Fruit fly (Drosophila melanogaster) whole organism, embryonic: ENCODE data around the gene CG31872.
A peak's percentile ranks its signal among the peaks of the same experiment; 100 is the strongest.

ENCODE experiments used
- B-H2 ChIP-seq: fragments of 200-800 bp; sonication (Bioruptor generic); optimal IDR thresholded peaks from 2 replicates; lab custom pipeline; 2018; ENCODE audit warnings: missing biosample characterization, mild to moderate bottlenecking, missing genetic modification characterization
- CG10267 ChIP-seq: fragments of 200-800 bp; sonication (Bioruptor generic); optimal IDR thresholded peaks from 2 replicates; lab custom pipeline; 2018; ENCODE audit warnings: missing biosample characterization, mild to moderate bottlenecking, missing genetic modification characterization, moderate library complexity
- CG10431 ChIP-seq: fragments of 200-800 bp; sonication (Bioruptor generic); optimal IDR thresholded peaks from 3 replicates; lab custom pipeline; 2018; ENCODE audit warnings: missing biosample characterization, mild to moderate bottlenecking, missing genetic modification characterization
- CG11093 ChIP-seq: fragments of 200-800 bp; sonication (Bioruptor generic); IDR thresholded peaks from 3 replicates; pipeline ENCODE4 v1.3.6; 2022; ENCODE audit warnings: missing biosample characterization, missing genetic modification characterization
- CG11723 ChIP-seq: fragments of 200-800 bp; sonication (Bioruptor generic); optimal IDR thresholded peaks from 2 replicates; lab custom pipeline; 2017; ENCODE audit warnings: missing biosample characterization, mild to moderate bottlenecking, missing genetic modification characterization
- CG12659 ChIP-seq: fragments of 200-800 bp; sonication (Bioruptor generic); optimal IDR thresholded peaks from 3 replicates; lab custom pipeline; 2017; ENCODE audit warnings: mild to moderate bottlenecking, missing biosample characterization, missing genetic modification reagents, missing genetic modification characterization
- CG16863 ChIP-seq: fragments of 200-800 bp; sonication (Bioruptor generic); optimal IDR thresholded peaks from 3 replicates; lab custom pipeline; 2016; ENCODE audit warnings: missing biosample characterization, missing genetic modification characterization
- CG17361 ChIP-seq: fragments of 200-800 bp; sonication (Bioruptor generic); IDR thresholded peaks from 3 replicates; pipeline ENCODE4 v1.3.6; 2022; ENCODE audit warnings: missing biosample characterization, missing genetic modification characterization
- CG17829 ChIP-seq: fragments of 200-800 bp; optimal IDR thresholded peaks from 2 replicates; lab custom pipeline; 2019; ENCODE audit warnings: missing biosample characterization, mild to moderate bottlenecking, missing genetic modification characterization, moderate library complexity
- CG18262 ChIP-seq: fragments of 200-800 bp; optimal IDR thresholded peaks from 3 replicates; lab custom pipeline; 2019; ENCODE audit warnings: missing biosample characterization, mild to moderate bottlenecking, missing genetic modification characterization, moderate library complexity
- CG2116 ChIP-seq: fragments of 200-800 bp; sonication (Bioruptor generic); optimal IDR thresholded peaks from 3 replicates; lab custom pipeline; 2018; ENCODE audit warnings: missing biosample characterization, mild to moderate bottlenecking, missing genetic modification characterization
- CG33557 ChIP-seq: fragments of 200-800 bp; sonication (Bioruptor generic); optimal IDR thresholded peaks from 2 replicates; lab custom pipeline; 2019; ENCODE audit warnings: missing biosample characterization, mild to moderate bottlenecking, missing genetic modification characterization, moderate library complexity
- CG4360 ChIP-seq: fragments of 200-800 bp; sonication (Bioruptor generic); IDR thresholded peaks from 2 replicates; pipeline ENCODE4 v1.3.6; 2022; ENCODE audit warnings: missing biosample characterization, missing genetic modification characterization
- CG4404 ChIP-seq: fragments of 200-800 bp; sonication (Bioruptor generic); IDR thresholded peaks from 2 replicates; pipeline ENCODE4 v1.3.6; 2022; ENCODE audit warnings: missing biosample characterization, missing genetic modification characterization
- CG4707 ChIP-seq: fragments of 200-800 bp; sonication (Bioruptor generic); optimal IDR thresholded peaks from 2 replicates; lab custom pipeline; 2018; ENCODE audit warnings: missing biosample characterization, mild to moderate bottlenecking, missing genetic modification characterization, moderate library complexity
- CG6683 ChIP-seq: fragments of 200-800 bp; sonication (Bioruptor generic); optimal IDR thresholded peaks from 2 replicates; lab custom pipeline; 2017; ENCODE audit warnings: missing biosample characterization, mild to moderate bottlenecking, missing genetic modification characterization, missing genetic modification reagents
- CG8765 ChIP-seq: fragments of 200-800 bp; sonication (Bioruptor generic); IDR thresholded peaks from 2 replicates; pipeline ENCODE4 v1.3.6; 2022; ENCODE audit warnings: missing biosample characterization, missing genetic modification characterization
- CG8924 ChIP-seq: fragments of 200-800 bp; optimal IDR thresholded peaks from 3 replicates; lab custom pipeline; 2019; ENCODE audit warnings: missing biosample characterization, mild to moderate bottlenecking, missing genetic modification characterization, moderate library complexity
- CHES-1-like ChIP-seq: fragments of 200-800 bp; sonication (Bioruptor generic); optimal IDR thresholded peaks from 2 replicates; lab custom pipeline; 2016; ENCODE audit warnings: missing biosample characterization, missing genetic modification characterization
- CkIIα-i1 ChIP-seq: fragments of 200-800 bp; sonication (Bioruptor generic); IDR thresholded peaks from 2 replicates; pipeline ENCODE4 v1.3.6; 2022; ENCODE audit warnings: missing biosample characterization, missing genetic modification characterization
- CoRest ChIP-seq: fragments of 200-800 bp; sonication (Bioruptor generic); optimal IDR thresholded peaks from 3 replicates; lab custom pipeline; 2018; ENCODE audit warnings: missing biosample characterization, mild to moderate bottlenecking, missing genetic modification characterization, moderate library complexity
- D19A ChIP-seq: fragments of 200-800 bp; optimal IDR thresholded peaks from 3 replicates; lab custom pipeline; 2019; ENCODE audit warnings: missing biosample characterization, mild to moderate bottlenecking, missing genetic modification characterization, moderate library complexity
- Dbx ChIP-seq: fragments of 200-800 bp; sonication (Bioruptor generic); IDR thresholded peaks from 3 replicates; pipeline ENCODE4 v1.3.6; 2022; ENCODE audit warnings: missing biosample characterization, missing genetic modification characterization
- E2f1 ChIP-seq: fragments of 200-800 bp; sonication (Bioruptor generic); IDR thresholded peaks from 2 replicates; pipeline ENCODE4 v1.3.6; 2022; ENCODE audit warnings: missing biosample characterization, missing genetic modification characterization
- Ets65A ChIP-seq: fragments of 200-800 bp; sonication (Bioruptor generic); peaks from one replicate; lab custom pipeline; 2016; ENCODE audit warnings: missing biosample characterization, missing genetic modification characterization
- HmgD ChIP-seq: fragments of 200-800 bp; sonication (Bioruptor generic); optimal IDR thresholded peaks from 3 replicates; lab custom pipeline; 2016; ENCODE audit warnings: missing biosample characterization, missing genetic modification characterization
- MESR4 ChIP-seq: fragments of 200-800 bp; sonication (Bioruptor generic); optimal IDR thresholded peaks from 2 replicates; lab custom pipeline; 2018; ENCODE audit warnings: missing biosample characterization, mild to moderate bottlenecking, missing genetic modification characterization, moderate library complexity
- Oli ChIP-seq: fragments of 200-800 bp; sonication (Bioruptor generic); optimal IDR thresholded peaks from 2 replicates; lab custom pipeline; 2018; ENCODE audit warnings: missing biosample characterization, mild to moderate bottlenecking, missing genetic modification characterization, moderate library complexity
- PHDP ChIP-seq: fragments of 200-800 bp; sonication (Bioruptor generic); optimal IDR thresholded peaks from 3 replicates; lab custom pipeline; 2018; ENCODE audit warnings: missing biosample characterization, mild to moderate bottlenecking, missing genetic modification characterization, moderate library complexity
- bsh ChIP-seq, 2 experiments: fragments of 200-800 bp; sonication (Bioruptor generic); optimal IDR thresholded peaks; 2 replicates each; lab custom pipeline; 2017 to 2018; ENCODE audit warnings: mild to moderate bottlenecking in 2 of 2, missing biosample characterization in 2 of 2, missing genetic modification characterization in 2 of 2, moderate library complexity in 1 of 2
- btn ChIP-seq: fragments of 200-800 bp; sonication (Bioruptor generic); optimal IDR thresholded peaks from 2 replicates; lab custom pipeline; 2016; ENCODE audit warnings: missing biosample characterization, missing genetic modification characterization
- corto ChIP-seq: fragments of 200-800 bp; sonication (Bioruptor generic); optimal IDR thresholded peaks from 2 replicates; lab custom pipeline; 2016; ENCODE audit warnings: missing biosample characterization, mild to moderate bottlenecking, missing genetic modification characterization, moderate library complexity
- dmrt11E ChIP-seq: fragments of 200-800 bp; sonication (Bioruptor generic); optimal IDR thresholded peaks from 3 replicates; lab custom pipeline; 2018; ENCODE audit warnings: missing biosample characterization, mild to moderate bottlenecking, missing genetic modification characterization, moderate library complexity
- dmrt99B ChIP-seq: fragments of 200-800 bp; sonication (Bioruptor generic); optimal IDR thresholded peaks from 2 replicates; lab custom pipeline; 2018; ENCODE audit warnings: missing biosample characterization, mild to moderate bottlenecking, missing genetic modification characterization, moderate library complexity
- emc ChIP-seq: fragments of 200-800 bp; sonication (Bioruptor generic); optimal IDR thresholded peaks from 2 replicates; lab custom pipeline; 2016; ENCODE audit warnings: missing biosample characterization, missing genetic modification characterization
- fru ChIP-seq: fragments of >200 bp; optimal IDR thresholded peaks from 2 replicates; lab custom pipeline; 2017
- grau ChIP-seq: fragments of 200-800 bp; optimal IDR thresholded peaks from 3 replicates; lab custom pipeline; 2019; ENCODE audit warnings: missing biosample characterization, mild to moderate bottlenecking, missing genetic modification characterization, moderate library complexity
- jigr1 ChIP-seq: fragments of 200-800 bp; sonication (Bioruptor generic); IDR thresholded peaks from 3 replicates; pipeline ENCODE4 v1.3.6; 2022; ENCODE audit warnings: missing biosample characterization, missing genetic modification characterization
- kah ChIP-seq: fragments of 200-800 bp; sonication (Bioruptor generic); optimal IDR thresholded peaks from 2 replicates; lab custom pipeline; 2018; ENCODE audit warnings: missing biosample characterization, mild to moderate bottlenecking, missing genetic modification characterization
- mirr ChIP-seq: fragments of 200-800 bp; sonication (Bioruptor generic); optimal IDR thresholded peaks from 3 replicates; lab custom pipeline; 2018; ENCODE audit warnings: missing biosample characterization, mild to moderate bottlenecking, missing genetic modification characterization
- nerfin-2 ChIP-seq: fragments of 200-800 bp; sonication (Bioruptor generic); IDR thresholded peaks from 2 replicates; pipeline ENCODE4 v1.3.6; 2022; ENCODE audit warnings: missing biosample characterization, missing genetic modification characterization; ENCODE audit not compliant: partially characterized antibody
- p53 ChIP-seq: fragments of 200-800 bp; sonication (Bioruptor generic); optimal IDR thresholded peaks from 2 replicates; lab custom pipeline; 2016; ENCODE audit warnings: missing biosample characterization, missing genetic modification characterization
- pho ChIP-seq: fragments of 200-800 bp; sonication (Bioruptor generic); optimal IDR thresholded peaks from 2 replicates; lab custom pipeline; 2016; ENCODE audit warnings: missing biosample characterization, missing genetic modification characterization
- ro ChIP-seq: fragments of 200-800 bp; sonication (Bioruptor generic); IDR thresholded peaks from 2 replicates; pipeline ENCODE4 v1.3.6; 2022; ENCODE audit warnings: missing biosample characterization, missing genetic modification characterization
- sima ChIP-seq: fragments of 200-800 bp; sonication (Bioruptor generic); optimal IDR thresholded peaks from 2 replicates; lab custom pipeline; 2016; ENCODE audit warnings: missing biosample characterization, missing genetic modification characterization
- sr ChIP-seq: fragments of 200-800 bp; sonication (Bioruptor generic); IDR thresholded peaks from 3 replicates; pipeline ENCODE4 v1.3.6; 2022; ENCODE audit warnings: missing biosample characterization, missing genetic modification characterization
- tap ChIP-seq: fragments of 200-800 bp; optimal IDR thresholded peaks from 3 replicates; lab custom pipeline; 2019; ENCODE audit warnings: missing biosample characterization, mild to moderate bottlenecking, missing genetic modification characterization, moderate library complexity
- usp ChIP-seq: fragments of >200 bp; optimal IDR thresholded peaks from 2 replicates; lab custom pipeline; 2017; ENCODE audit warnings: missing biosample characterization, missing genetic modification characterization
- zen2 ChIP-seq: fragments of 200-800 bp; sonication (Bioruptor generic); IDR thresholded peaks from 3 replicates; pipeline ENCODE4 v1.3.6; 2022; ENCODE audit warnings: missing biosample characterization, missing genetic modification characterization; ENCODE audit not compliant: partially characterized antibody
- zfh1 ChIP-seq: fragments of 200-800 bp; sonication (Bioruptor generic); IDR thresholded peaks from 3 replicates; pipeline ENCODE4 v1.3.6; 2022; ENCODE audit warnings: missing biosample characterization, missing genetic modification characterization

The CG31872 gene

DNA sequence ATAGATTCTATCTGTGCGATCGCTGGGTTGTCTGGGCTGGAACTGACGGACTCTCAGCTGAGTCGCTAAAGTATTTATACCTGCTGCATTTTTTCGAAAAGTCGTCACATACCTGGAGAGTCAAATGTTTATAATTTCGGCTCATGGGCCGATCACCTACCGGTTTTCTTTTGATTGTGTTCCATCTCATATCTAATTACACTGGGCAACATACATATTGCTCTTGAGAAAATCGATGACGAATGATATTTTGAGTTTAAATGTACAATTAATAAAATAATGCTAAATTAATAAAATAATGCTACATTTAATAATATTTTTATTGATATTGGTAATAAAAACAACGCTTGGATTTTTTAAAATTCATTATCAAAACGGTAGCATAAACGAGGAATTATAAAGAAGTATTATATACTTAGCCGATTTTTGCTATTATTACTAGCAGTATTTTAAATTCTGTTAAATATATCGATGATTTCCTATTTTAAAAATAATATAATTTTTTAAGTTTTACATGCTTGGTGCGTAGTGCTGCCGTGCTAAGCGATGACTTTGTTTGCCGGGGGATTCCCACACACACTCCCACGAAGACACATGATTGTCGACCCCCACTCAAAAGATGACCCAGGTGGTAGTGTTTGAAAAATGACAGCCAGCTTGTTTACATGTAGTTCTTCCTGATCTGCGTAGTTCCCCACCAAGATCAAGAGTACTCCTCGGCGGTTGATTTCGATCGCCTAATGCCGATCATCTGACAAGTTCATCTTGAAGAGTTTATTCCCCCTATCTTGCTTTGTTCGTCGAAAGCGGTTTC is 49.7 kb downstream of the CG31872 start, which contains the start of gene CG7294 (continued):
- TF ChIP-seq CG8765 (GFP tag; lab: Robert Waterston, UW) = no peak
- peak; percentile 36 for TF ChIP-seq PHDP (tag; lab: Kevin White, UChicago)
- no peak for TF ChIP-seq zfh1 (GFP tag; lab: Robert Waterston, UW)
- no peak for TF ChIP-seq CG6683 (GFP tag; lab: Kevin White, UChicago)
- TF ChIP-seq kah = no peak
- TF ChIP-seq dmrt11E (tag; lab: Kevin White, UChicago) = peak; percentile 56
- TF ChIP-seq CG18262 (tag; lab: Kevin White, UChicago) = peak; percentile 72
- no peak for TF ChIP-seq CG11723 (GFP tag; lab: Kevin White, UChicago)
- TF ChIP-seq Ets65A = no peak
- peak; percentile 1 for TF ChIP-seq Oli (tag; lab: Kevin White, UChicago)
- no peak for TF ChIP-seq CG2116 (GFP tag; lab: Kevin White, UChicago)
- TF ChIP-seq usp (GFP tag; lab: Kevin White, UChicago) = no peak
- no peak for TF ChIP-seq pho (GFP tag; lab: Kevin White, UChicago)
- peak in 1 of 2 experiments; percentile 32 for TF ChIP-seq bsh (GFP tag; optimal IDR thresholded peaks at IDR 0.05; lab: Kevin White, UChicago)
- no peak for TF ChIP-seq Dbx (GFP tag; lab: Robert Waterston, UW)
- no peak for TF ChIP-seq ro
- TF ChIP-seq mirr (GFP tag; lab: Kevin White, UChicago) = no peak
- TF ChIP-seq CkIIα-i1 (GFP tag; lab: Robert Waterston, UW) = no peak
- no peak for TF ChIP-seq corto (GFP tag; lab: Kevin White, UChicago)
- TF ChIP-seq nerfin-2 = no peak
- no peak for TF ChIP-seq CG16863 (GFP tag; lab: Kevin White, UChicago)
- no peak for TF ChIP-seq E2f1 (GFP tag; lab: Robert Waterston, UW)
- peak; percentile 35 for TF ChIP-seq CoRest
- TF ChIP-seq tap = no peak
- TF ChIP-seq dmrt99B = peak; percentile 19
- TF ChIP-seq CG10267 (tag; lab: Kevin White, UChicago) = peak; percentile 38
- no peak for TF ChIP-seq CG11093 (GFP tag; lab: Robert Waterston, UW)
- TF ChIP-seq fru (lab: Kevin White, UChicago) = no peak
- TF ChIP-seq grau (tag; lab: Kevin White, UChicago) = peak; percentile 50
- TF ChIP-seq CG17361 (GFP tag; lab: Robert Waterston, UW) = peak; percentile 66
- TF ChIP-seq CG33557 (GFP tag; lab: Kevin White, UChicago) = peak; percentile 11
- no peak for TF ChIP-seq emc (GFP tag; lab: Kevin White, UChicago)
- TF ChIP-seq CG4360 (GFP tag; lab: Robert Waterston, UW) = no peak
- TF ChIP-seq p53 (GFP tag; lab: Kevin White, UChicago) = no peak
- TF ChIP-seq B-H2 (GFP tag; lab: Kevin White, UChicago) = no peak
- no peak for TF ChIP-seq HmgD (GFP tag; lab: Kevin White, UChicago)
- TF ChIP-seq CHES-1-like (GFP tag; lab: Kevin White, UChicago) = no peak
- TF ChIP-seq sr (GFP tag; lab: Robert Waterston, UW) = peak; percentile 72; the same call in 2 of the 3 replicates
- peak; percentile 20 for TF ChIP-seq CG12659
- no peak for TF ChIP-seq CG4404
- no peak for TF ChIP-seq CG4707 (GFP tag; lab: Kevin White, UChicago)
- TF ChIP-seq zen2 (GFP tag; lab: Robert Waterston, UW) = no peak
- TF ChIP-seq btn (GFP tag; lab: Kevin White, UChicago) = no peak
- TF ChIP-seq sima (GFP tag; lab: Kevin White, UChicago) = no peak
- peak; percentile 45 for TF ChIP-seq D19A (tag; lab: Kevin White, UChicago)
- peak; percentile 25 for TF ChIP-seq CG8924 (tag; lab: Kevin White, UChicago)
- no peak for TF ChIP-seq MESR4 (GFP tag; lab: Kevin White, UChicago)
- TF ChIP-seq jigr1 (GFP tag; lab: Robert Waterston, UW) = no peak
- TF ChIP-seq CG10431 (GFP tag; lab: Kevin White, UChicago) = no peak
- TF ChIP-seq CG17829 (tag; lab: Kevin White, UChicago) = peak; percentile 27
